Fruit fly (Drosophila melanogaster) S2 (cell line): ENCODE results near the gene sn.

Experiments
- CG8478 ChIP-seq: fragments of >200 bp; optimal IDR thresholded peaks from 2 replicates; lab custom pipeline; 2018
- CTCF ChIP-seq, 2 experiments: fragments of >200 bp; optimal IDR thresholded peaks; 2 replicates each; lab custom pipeline; 2018

- TF ChIP-seq CTCF (optimal IDR thresholded peaks at IDR 0.05; lab: Kevin White, UChicago) (no peak), CG8478 (lab: Kevin White, UChicago) (no peak)
Observed at dm6 chrX:7967848-7968143, 4.0 kb downstream of the sn start.
